Fruit fly (Drosophila melanogaster): Measurements from ENCODE around the gene Grip84.

DNA sequence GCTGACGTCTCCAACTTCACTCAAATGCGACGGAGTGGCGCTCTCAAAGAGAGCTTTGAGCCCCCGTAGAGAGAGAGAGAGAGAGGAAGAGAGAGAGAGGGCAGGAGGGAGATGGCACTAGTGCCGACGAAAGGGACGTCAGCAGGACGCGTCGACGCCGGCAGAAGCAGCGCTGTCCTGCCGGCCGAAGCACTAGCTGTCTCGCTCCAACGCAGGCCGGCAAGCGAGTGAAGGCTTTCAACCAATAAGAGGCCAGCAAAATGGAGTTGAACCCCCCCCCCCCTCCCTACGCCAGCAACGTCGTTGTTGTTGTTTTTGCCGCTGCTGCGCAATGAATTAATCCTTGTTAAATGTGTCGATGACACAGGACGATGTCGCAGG lies 18.9 kb downstream of the Grip84 start:
- TF ChIP-seq CG34367 (tag; optimal IDR thresholded peaks at IDR 0.05) = no peak
- no peak for TF ChIP-seq EcR (GFP tag; optimal IDR thresholded peaks at IDR 0.05)
- no peak for TF ChIP-seq fd96Ca (GFP tag; IDR thresholded peaks at IDR 0.05)
- TF ChIP-seq CG13204 (GFP tag; optimal IDR thresholded peaks at IDR 0.05) = no peak
- TF ChIP-seq CG8301 (tag; optimal IDR thresholded peaks at IDR 0.05) = no peak
- no peak for TF ChIP-seq Pif1B (GFP tag; optimal IDR thresholded peaks at IDR 0.05)
- TF ChIP-seq CG8159 (tag; optimal IDR thresholded peaks at IDR 0.05) = no peak

Data from whole organism, pupa.